Worm (Caenorhabditis elegans) whole organism, L2 larva: ENCODE results near the gene F10G2.4.

Experiments
- C34F6.9 ChIP-seq: fragments of 150-350 bp; optimal IDR thresholded peaks from 2 replicates; lab custom pipeline; 2014; ENCODE audit warnings: missing biosample characterization, missing genetic modification characterization
- R02D3.7 ChIP-seq: fragments of 150-350 bp; optimal IDR thresholded peaks from 2 replicates; lab custom pipeline; 2014; ENCODE audit warnings: missing biosample characterization, missing genetic modification characterization
- Y55F3AM.14 ChIP-seq: fragments of 200-800 bp; sonication (Bioruptor generic); optimal IDR thresholded peaks from 2 replicates; lab custom pipeline; 2018; ENCODE audit warnings: mild to moderate bottlenecking, missing genetic modification characterization, missing compliant biosample characterization
- ZK546.5 ChIP-seq: sonication (generic microtip); optimal IDR thresholded peaks from 2 replicates; lab custom pipeline; 2017; ENCODE audit warnings: missing biosample characterization, missing genetic modification characterization
- aly-2 ChIP-seq: fragments of 150-350 bp; optimal IDR thresholded peaks from 2 replicates; lab custom pipeline; 2014; ENCODE audit warnings: missing biosample characterization, missing genetic modification characterization
- ama-1 ChIP-seq: fragments of 150-350 bp; optimal IDR thresholded peaks from 2 replicates; lab custom pipeline; 2018; ENCODE audit warnings: inconsistent platforms
- blmp-1 ChIP-seq: sonication (generic microtip); optimal IDR thresholded peaks from 2 replicates; lab custom pipeline; 2017; ENCODE audit warnings: missing genetic modification characterization, mild to moderate bottlenecking, missing compliant biosample characterization, antibody characterized with exemption, moderate library complexity; ENCODE audit not compliant: insufficient read depth
- ceh-16 ChIP-seq: fragments of 150-350 bp; optimal IDR thresholded peaks from 2 replicates; lab custom pipeline; 2014; ENCODE audit warnings: missing biosample characterization, missing genetic modification characterization
- ceh-82 ChIP-seq: fragments of 150-350 bp; optimal IDR thresholded peaks from 2 replicates; lab custom pipeline; 2014; ENCODE audit warnings: missing biosample characterization, missing genetic modification characterization
- egl-27 ChIP-seq: sonication (generic microtip); optimal IDR thresholded peaks from 3 replicates; lab custom pipeline; 2017; ENCODE audit warnings: missing biosample characterization, missing genetic modification reagents, missing genetic modification characterization
- elt-1 ChIP-seq: fragments of 150-350 bp; optimal IDR thresholded peaks from 2 replicates; lab custom pipeline; 2014; ENCODE audit warnings: missing biosample characterization, missing genetic modification characterization
- elt-3 ChIP-seq: sonication (generic microtip); optimal IDR thresholded peaks from 2 replicates; lab custom pipeline; 2017; ENCODE audit warnings: missing biosample characterization, missing genetic modification characterization
- fos-1 ChIP-seq: fragments of 150-350 bp; optimal IDR thresholded peaks from 2 replicates; lab custom pipeline; 2014; ENCODE audit warnings: missing biosample characterization, missing genetic modification characterization
- gmeb-1 ChIP-seq: fragments of 150-350 bp; optimal IDR thresholded peaks from 2 replicates; lab custom pipeline; 2014; ENCODE audit warnings: missing biosample characterization, missing genetic modification characterization
- lin-39 ChIP-seq: fragments of 150-350 bp; optimal IDR thresholded peaks from 2 replicates; lab custom pipeline; 2014; ENCODE audit warnings: missing biosample characterization, missing genetic modification reagents, missing genetic modification characterization
- mab-5 ChIP-seq: fragments of 150-350 bp; optimal IDR thresholded peaks from 2 replicates; lab custom pipeline; 2014; ENCODE audit warnings: missing biosample characterization, missing genetic modification characterization
- mbf-1 ChIP-seq: sonication (generic microtip); optimal IDR thresholded peaks from 2 replicates; lab custom pipeline; 2017; ENCODE audit warnings: missing biosample characterization, missing genetic modification characterization
- mdl-1 ChIP-seq, 2 experiments: fragments of 150-350 bp in 1 of 2; sonication (generic microtip) in 1 of 2; optimal IDR thresholded peaks; 2 replicates each; lab custom pipeline; 2017; ENCODE audit warnings: missing biosample characterization in 2 of 2, missing genetic modification characterization in 2 of 2
- nhr-10 ChIP-seq: sonication (generic microtip); optimal IDR thresholded peaks from 2 replicates; lab custom pipeline; 2017; ENCODE audit warnings: missing biosample characterization, missing genetic modification characterization
- nhr-11 ChIP-seq: fragments of 150-350 bp; optimal IDR thresholded peaks from 2 replicates; lab custom pipeline; 2014; ENCODE audit warnings: missing biosample characterization, missing genetic modification characterization
- nhr-12 ChIP-seq: fragments of 150-350 bp; optimal IDR thresholded peaks from 2 replicates; lab custom pipeline; 2014; ENCODE audit warnings: missing biosample characterization, missing genetic modification characterization
- nhr-129 ChIP-seq: fragments of 150-350 bp; optimal IDR thresholded peaks from 2 replicates; lab custom pipeline; 2014; ENCODE audit warnings: missing biosample characterization, missing genetic modification characterization
- nhr-21 ChIP-seq: fragments of 150-350 bp; optimal IDR thresholded peaks from 2 replicates; lab custom pipeline; 2014; ENCODE audit warnings: missing biosample characterization, missing genetic modification characterization
- nhr-237 ChIP-seq: fragments of 150-350 bp; optimal IDR thresholded peaks from 2 replicates; lab custom pipeline; 2014; ENCODE audit warnings: missing biosample characterization, missing genetic modification characterization
- nhr-25 ChIP-seq: fragments of 150-350 bp; sonication (generic microtip); optimal IDR thresholded peaks from 3 replicates; lab custom pipeline; 2014; ENCODE audit warnings: missing biosample characterization, missing genetic modification characterization
- nhr-6 ChIP-seq: fragments of 150-350 bp; optimal IDR thresholded peaks from 2 replicates; lab custom pipeline; 2014; ENCODE audit warnings: missing biosample characterization, missing genetic modification characterization
- nhr-77 ChIP-seq: fragments of 150-350 bp; optimal IDR thresholded peaks from 2 replicates; lab custom pipeline; 2014; ENCODE audit warnings: missing biosample characterization, missing genetic modification characterization
- peb-1 ChIP-seq: fragments of 150-350 bp; optimal IDR thresholded peaks from 2 replicates; lab custom pipeline; 2014; ENCODE audit warnings: missing biosample characterization, missing genetic modification characterization
- sem-4 ChIP-seq: fragments of 150-350 bp; optimal IDR thresholded peaks from 2 replicates; lab custom pipeline; 2014; ENCODE audit warnings: missing biosample characterization, missing genetic modification reagents, missing genetic modification characterization
- sma-3 ChIP-seq: sonication (generic microtip); optimal IDR thresholded peaks from 2 replicates; lab custom pipeline; 2016; ENCODE audit warnings: missing genetic modification reagents, missing genetic modification characterization, missing compliant biosample characterization
- sma-9 ChIP-seq, 2 experiments: fragments of 150-350 bp in 1 of 2; sonication (generic microtip) in 1 of 2; optimal IDR thresholded peaks; 2 replicates each; lab custom pipeline; 2014 to 2016; ENCODE audit warnings: missing genetic modification characterization in 2 of 2, mild to moderate bottlenecking in 1 of 2, missing biosample characterization in 1 of 2, missing compliant biosample characterization in 1 of 2, missing genetic modification reagents in 1 of 2, moderate library complexity in 1 of 2
- snpc-4 ChIP-seq: fragments of 150-350 bp; optimal IDR thresholded peaks from 2 replicates; lab custom pipeline; 2014; ENCODE audit warnings: missing biosample characterization, missing genetic modification characterization
- unc-39 ChIP-seq: fragments of 150-350 bp; optimal IDR thresholded peaks from 2 replicates; lab custom pipeline; 2014; ENCODE audit warnings: missing biosample characterization, missing genetic modification characterization
- unc-55 ChIP-seq: fragments of 150-350 bp; sonication (generic microtip); optimal IDR thresholded peaks from 3 replicates; lab custom pipeline; 2014; ENCODE audit warnings: missing biosample characterization, missing genetic modification reagents, missing genetic modification characterization
- unc-62 ChIP-seq: fragments of 150-350 bp; optimal IDR thresholded peaks from 2 replicates; lab custom pipeline; 2014; ENCODE audit warnings: missing biosample characterization, missing genetic modification reagents, missing genetic modification characterization
- zag-1 ChIP-seq: fragments of 150-350 bp; optimal IDR thresholded peaks from 2 replicates; lab custom pipeline; 2014; ENCODE audit warnings: missing biosample characterization, missing genetic modification characterization
- ztf-1 ChIP-seq: fragments of 200-800 bp; sonication (Bioruptor generic); conservative IDR thresholded peaks from 2 replicates; pipeline ENCODE4 v1.3.6; 2022; ENCODE audit warnings: missing genetic modification characterization, missing compliant biosample characterization
- ztf-11 ChIP-seq: sonication (generic microtip); optimal IDR thresholded peaks from 2 replicates; lab custom pipeline; 2017; ENCODE audit warnings: missing biosample characterization, missing genetic modification characterization
- ztf-4 ChIP-seq: fragments of 150-350 bp; optimal IDR thresholded peaks from 2 replicates; lab custom pipeline; 2014; ENCODE audit warnings: missing biosample characterization, missing genetic modification characterization

The F10G2.4 gene

DNA sequence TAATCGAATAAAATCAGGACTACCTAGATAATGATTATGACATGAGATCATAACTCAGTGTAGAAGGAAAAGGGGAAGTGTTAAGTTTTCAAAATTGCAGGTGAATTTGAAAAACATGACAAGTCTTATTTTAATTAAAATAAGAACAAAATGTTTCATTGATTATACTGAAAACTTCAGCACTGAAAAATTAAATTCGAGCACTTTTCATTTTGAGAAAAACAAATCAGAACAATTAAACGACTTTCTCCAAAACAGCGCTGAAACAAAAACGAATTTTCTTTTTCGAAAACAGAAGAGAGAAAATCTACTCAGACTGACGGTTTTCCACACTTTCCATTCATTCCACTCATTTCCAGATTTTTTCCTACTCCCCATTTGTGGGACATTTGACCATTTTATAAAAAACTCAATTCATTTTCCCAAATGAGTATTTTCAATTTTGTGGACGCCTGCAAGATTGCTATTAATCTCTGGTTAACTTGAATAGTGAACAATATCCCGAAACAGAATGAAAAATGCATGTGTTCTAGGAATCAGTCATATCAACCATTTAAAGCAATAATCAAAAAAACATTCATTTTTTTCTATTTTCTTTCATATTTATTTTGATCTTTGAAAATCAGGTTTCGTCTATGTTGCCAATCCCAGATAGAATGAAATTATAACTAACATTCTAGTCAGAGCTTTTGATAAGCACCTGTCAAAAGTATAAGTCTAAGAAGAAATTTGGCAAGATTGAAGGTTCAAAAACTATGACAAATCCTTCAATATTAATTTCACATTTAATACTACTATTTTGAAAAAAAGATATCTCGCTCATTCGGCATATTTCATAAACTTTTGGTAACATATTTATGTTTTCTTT lies 25.4 kb downstream of the F10G2.4 start, which contains the start of the genes srh-231 and srh-275:
srh-231 (minus strand) TSS at position 51 of the 868 bp plus-strand sequence.
srh-275 (plus strand) TSS at position 818 of the 868 bp plus-strand sequence.
- no peak for TF ChIP-seq sma-3
- TF ChIP-seq nhr-11 (tag; lab: Kevin White, UChicago) = no peak
- TF ChIP-seq fos-1 = no peak
- no peak for TF ChIP-seq R02D3.7 (tag; lab: Kevin White, UChicago)
- TF ChIP-seq nhr-25 = no peak
- TF ChIP-seq ceh-16 = no peak
- no peak for TF ChIP-seq nhr-12
- TF ChIP-seq nhr-21 (tag; lab: Kevin White, UChicago) = no peak
- TF ChIP-seq ztf-11 (tag; lab: Kevin White, UChicago) = no peak
- no peak for TF ChIP-seq unc-39 (tag; lab: Kevin White, UChicago)
- no peak for TF ChIP-seq unc-62 (GFP tag; lab: Kevin White, UChicago)
- no peak for TF ChIP-seq ZK546.5
- no peak for TF ChIP-seq sma-9 (GFP tag; optimal IDR thresholded peaks at IDR 0.05; lab: Kevin White, UChicago)
- TF ChIP-seq sma-9 (tag; optimal IDR thresholded peaks at IDR 0.05; lab: Kevin White, UChicago) = no peak
- no peak for TF ChIP-seq aly-2 (tag; lab: Kevin White, UChicago)
- no peak for TF ChIP-seq ztf-4 (tag; lab: Kevin White, UChicago)
- TF ChIP-seq C34F6.9 (tag; lab: Kevin White, UChicago) = no peak

DNA sequence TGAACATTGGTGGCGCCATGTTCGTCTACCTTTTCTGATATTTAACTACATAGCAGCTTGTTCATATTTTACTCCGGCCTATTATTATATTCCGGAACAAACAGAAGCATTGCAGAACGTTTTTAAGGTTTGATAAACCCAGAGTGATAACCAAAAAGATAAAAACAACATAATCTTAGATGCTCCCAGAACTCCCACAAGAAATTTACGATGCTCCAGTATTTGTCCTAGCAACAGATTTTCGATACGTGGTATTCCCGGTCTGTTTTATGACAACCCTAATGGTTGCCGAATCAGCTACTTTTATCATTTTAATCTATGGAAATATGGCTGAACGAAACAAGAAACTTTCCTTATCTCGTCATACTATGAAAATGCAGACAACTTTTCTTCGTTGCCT lies 26.6 kb downstream of the F10G2.4 start:
- TF ChIP-seq zag-1 (tag; lab: Kevin White, UChicago) (no peak), ceh-16 (no peak), peb-1 (tag; lab: Kevin White, UChicago) (no peak), Y55F3AM.14 (no peak), ZK546.5 (no peak), nhr-237 (no peak), nhr-6 (no peak), nhr-21 (tag; lab: Kevin White, UChicago) (no peak), mbf-1 (tag; lab: Kevin White, UChicago) (no peak), nhr-77 (no peak), lin-39 (tag; lab: Kevin White, UChicago) (no peak), mab-5 (no peak)

DNA sequence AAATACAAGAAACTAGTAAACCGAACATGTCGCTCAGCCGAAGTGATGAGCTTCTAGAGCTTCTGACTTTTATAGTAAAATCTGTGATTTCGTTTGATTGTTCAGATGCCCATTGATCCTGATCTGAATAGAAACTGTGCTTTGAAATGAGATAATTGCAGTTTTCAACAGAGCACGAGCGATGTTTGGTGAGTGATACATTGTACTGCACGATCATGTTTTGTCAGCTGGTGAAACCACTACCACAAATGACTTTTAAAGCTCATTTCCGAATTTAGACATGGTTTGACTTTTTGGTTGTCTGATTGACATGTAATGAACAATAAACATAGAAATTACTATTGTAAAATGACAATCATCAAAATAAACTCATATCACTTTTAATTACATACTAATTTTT lies 28.4 kb downstream of the F10G2.4 start, which contains the start of gene tag-293:
tag-293 (minus strand) TSS at position 101 of the 400 bp plus-strand sequence.
- TF ChIP-seq mab-5 = no peak
- TF ChIP-seq ztf-4 (tag; lab: Kevin White, UChicago) = no peak
- TF ChIP-seq unc-55 (GFP tag; lab: Kevin White, UChicago) = no peak
- TF ChIP-seq snpc-4 = no peak
- no peak for TF ChIP-seq elt-3
- TF ChIP-seq nhr-10 (tag; lab: Kevin White, UChicago) = no peak
- TF ChIP-seq nhr-129 (tag; lab: Kevin White, UChicago) = no peak
- TF ChIP-seq blmp-1 (tag; lab: Kevin White, UChicago) = no peak
- TF ChIP-seq sem-4 (tag; lab: Kevin White, UChicago) = no peak
- no peak for TF ChIP-seq ama-1
- TF ChIP-seq ztf-11 (tag; lab: Kevin White, UChicago) = no peak
- TF ChIP-seq egl-27 = no peak
- no peak for TF ChIP-seq nhr-6
- TF ChIP-seq sma-9 (GFP tag; optimal IDR thresholded peaks at IDR 0.05; lab: Kevin White, UChicago) = no peak
- TF ChIP-seq sma-9 (tag; optimal IDR thresholded peaks at IDR 0.05; lab: Kevin White, UChicago) = no peak
- no peak for TF ChIP-seq nhr-237

DNA sequence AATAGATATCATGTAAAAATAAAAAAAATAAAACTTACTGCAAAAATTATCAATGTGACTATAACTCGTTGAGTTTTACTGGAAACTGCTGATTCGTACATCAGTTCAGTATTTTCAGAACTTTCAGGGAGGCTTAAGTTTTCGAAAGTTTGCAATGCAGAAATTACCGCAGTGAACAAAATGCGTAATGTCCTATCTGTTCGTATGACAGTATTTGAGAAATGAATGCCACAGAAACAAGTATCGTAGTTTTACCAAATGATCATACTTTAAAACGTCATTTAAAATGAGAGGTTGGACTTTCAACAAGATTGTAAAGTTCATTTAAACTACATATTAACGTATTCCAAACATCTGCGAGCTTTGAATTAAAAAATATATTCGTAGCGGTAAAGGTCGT lies 29.7 kb downstream of the F10G2.4 start, which contains the start of gene C03G6.21:
C03G6.21 (minus strand) TSS at position 101 of the 400 bp plus-strand sequence.
- TF ChIP-seq mdl-1 (tag; optimal IDR thresholded peaks at IDR 0.05; lab: Kevin White, UChicago) (no peak), unc-39 (tag; lab: Kevin White, UChicago) (no peak), nhr-11 (tag; lab: Kevin White, UChicago) (no peak), nhr-129 (tag; lab: Kevin White, UChicago) (no peak), elt-1 (tag; lab: Kevin White, UChicago) (no peak), fos-1 (no peak), ceh-82 (tag; lab: Kevin White, UChicago) (no peak), peb-1 (tag; lab: Kevin White, UChicago) (no peak), gmeb-1 (no peak), ztf-1 (no peak), nhr-77 (no peak), mbf-1 (tag; lab: Kevin White, UChicago) (no peak), nhr-25 (no peak), ztf-4 (tag; lab: Kevin White, UChicago) (no peak), unc-62 (GFP tag; lab: Kevin White, UChicago) (no peak), nhr-237 (no peak)
